Fruit fly (Drosophila melanogaster) Kc167 (cell line): ENCODE measurements around the gene Sfp38D.

ENCODE experiments used
- Myc ChIP-seq: fragments of >200 bp; optimal IDR thresholded peaks from 2 replicates; lab custom pipeline; 2017; ENCODE audit warnings: missing external identifiers
- Sin3A ChIP-seq: fragments of >200 bp; optimal IDR thresholded peaks from 2 replicates; lab custom pipeline; 2018; ENCODE audit warnings: missing external identifiers
- h ChIP-seq: fragments of >200 bp; optimal IDR thresholded peaks from 3 replicates; lab custom pipeline; 2018; ENCODE audit warnings: missing external identifiers
- insv ChIP-seq: fragments of >200 bp; optimal IDR thresholded peaks from 3 replicates; lab custom pipeline; 2018; ENCODE audit warnings: missing external identifiers
- psq ChIP-seq: fragments of >200 bp; optimal IDR thresholded peaks from 2 replicates; lab custom pipeline; 2017; ENCODE audit warnings: missing external identifiers
- ttk ChIP-seq: sonication (Bioruptor generic); optimal IDR thresholded peaks from 2 replicates; lab custom pipeline; 2017; ENCODE audit warnings: missing external identifiers

dm6 chr2L:20638413-20638812 lies 2.3 kb upstream of the Sfp38D start:
- TF ChIP-seq ttk (lab: Kevin White, UChicago), result no peak
- TF ChIP-seq psq, result no peak
- no peak for TF ChIP-seq Myc (lab: Kevin White, UChicago)
- TF ChIP-seq insv (lab: Kevin White, UChicago), result no peak
- no peak for TF ChIP-seq Sin3A (lab: Kevin White, UChicago)
- no peak for TF ChIP-seq h (lab: Kevin White, UChicago)
